Fruit fly (Drosophila melanogaster) whole organism, embryonic: Measurements from ENCODE around the gene CG13891.

Experiments used
- B-H1 ChIP-seq: fragments of 200-800 bp; sonication (Bioruptor generic); IDR thresholded peaks from 3 replicates; pipeline ENCODE4 v1.3.6; 2022; ENCODE audit warnings: missing biosample characterization, missing genetic modification characterization
- CG11398 ChIP-seq: fragments of 200-800 bp; sonication (Bioruptor generic); optimal IDR thresholded peaks from 2 replicates; lab custom pipeline; 2016; ENCODE audit warnings: missing biosample characterization, missing genetic modification characterization
- CG14860 ChIP-seq: fragments of 200-800 bp; sonication (Bioruptor generic); IDR thresholded peaks from 3 replicates; pipeline ENCODE4 v1.3.6; 2022; ENCODE audit warnings: missing biosample characterization, missing genetic modification characterization; ENCODE audit not compliant: partially characterized antibody
- CG15269 ChIP-seq: fragments of 200-800 bp; sonication (Bioruptor generic); optimal IDR thresholded peaks from 2 replicates; lab custom pipeline; 2018; ENCODE audit warnings: missing biosample characterization, mild to moderate bottlenecking, missing genetic modification characterization, moderate library complexity
- CG15514 ChIP-seq: fragments of 200-800 bp; sonication (Bioruptor generic); optimal IDR thresholded peaks from 3 replicates; lab custom pipeline; 2017; ENCODE audit warnings: missing biosample characterization, missing genetic modification characterization, mild to moderate bottlenecking, moderate library complexity, missing genetic modification reagents
- CG17186 ChIP-seq: fragments of 200-800 bp; sonication (Bioruptor generic); optimal IDR thresholded peaks from 3 replicates; lab custom pipeline; 2017; ENCODE audit warnings: missing biosample characterization, missing genetic modification reagents, missing genetic modification characterization
- CG6791 ChIP-seq: fragments of 200-800 bp; sonication (Bioruptor generic); IDR thresholded peaks from 3 replicates; pipeline ENCODE4 v1.3.6; 2022; ENCODE audit warnings: missing biosample characterization, missing genetic modification characterization; ENCODE audit not compliant: partially characterized antibody
- CG7372 ChIP-seq: fragments of 200-800 bp; sonication (Bioruptor generic); IDR thresholded peaks from 2 replicates; pipeline ENCODE4 v1.3.6; 2022; ENCODE audit warnings: missing biosample characterization, missing genetic modification characterization
- Gsc ChIP-seq: fragments of 200-800 bp; sonication (Bioruptor generic); IDR thresholded peaks from 2 replicates; pipeline ENCODE4 v1.3.6; 2022; ENCODE audit warnings: missing biosample characterization, missing genetic modification characterization
- Med ChIP-seq: fragments of 200-800 bp; sonication (Bioruptor generic); peaks from one replicate; lab custom pipeline; 2016; ENCODE audit warnings: missing biosample characterization, missing genetic modification characterization, mild to moderate bottlenecking, inconsistent platforms, moderate library complexity
- Meics ChIP-seq: fragments of 200-800 bp; sonication (Bioruptor generic); optimal IDR thresholded peaks from 2 replicates; lab custom pipeline; 2017; ENCODE audit warnings: missing biosample characterization, mild to moderate bottlenecking, missing genetic modification characterization
- Nf-YC ChIP-seq: fragments of 200-800 bp; optimal IDR thresholded peaks from 3 replicates; lab custom pipeline; 2019; ENCODE audit warnings: missing biosample characterization, mild to moderate bottlenecking, missing genetic modification characterization, moderate library complexity
- Oli ChIP-seq: fragments of 200-800 bp; sonication (Bioruptor generic); optimal IDR thresholded peaks from 2 replicates; lab custom pipeline; 2018; ENCODE audit warnings: missing biosample characterization, mild to moderate bottlenecking, missing genetic modification characterization, moderate library complexity
- Pdp1 ChIP-seq, 2 experiments: fragments of 200-800 bp; sonication (Bioruptor generic); optimal IDR thresholded peaks; 3 replicates each; lab custom pipeline; 2016; ENCODE audit warnings: missing biosample characterization in 2 of 2, missing genetic modification characterization in 2 of 2, mild to moderate bottlenecking in 1 of 2, moderate library complexity in 1 of 2
- Sry-δ ChIP-seq: fragments of 200-800 bp; sonication (Bioruptor generic); optimal IDR thresholded peaks from 2 replicates; lab custom pipeline; 2016; ENCODE audit warnings: missing biosample characterization, missing genetic modification characterization
- bbx ChIP-seq: fragments of 200-800 bp; sonication (Bioruptor generic); IDR thresholded peaks from 2 replicates; pipeline ENCODE4 v1.3.6; 2022; ENCODE audit warnings: missing biosample characterization, missing genetic modification characterization; ENCODE audit not compliant: partially characterized antibody
- bcd ChIP-seq: fragments of 200-800 bp; sonication (Bioruptor generic); optimal IDR thresholded peaks from 2 replicates; lab custom pipeline; 2017; ENCODE audit warnings: missing biosample characterization, mild to moderate bottlenecking, missing genetic modification characterization
- bigmax ChIP-seq: fragments of 200-800 bp; sonication (Bioruptor generic); optimal IDR thresholded peaks from 2 replicates; lab custom pipeline; 2018; ENCODE audit warnings: missing biosample characterization, mild to moderate bottlenecking, missing genetic modification characterization
- dpn ChIP-seq, 2 experiments: fragments of 200-800 bp; sonication (Bioruptor generic); optimal IDR thresholded peaks; 3 replicates each; lab custom pipeline; 2016; ENCODE audit warnings: missing biosample characterization in 2 of 2, missing genetic modification characterization in 2 of 2
- fd96Cb ChIP-seq: fragments of 200-800 bp; sonication (Bioruptor generic); optimal IDR thresholded peaks from 2 replicates; lab custom pipeline; 2018; ENCODE audit warnings: missing biosample characterization, mild to moderate bottlenecking, missing genetic modification characterization, moderate library complexity
- ftz-f1 ChIP-seq: fragments of 200-800 bp; sonication (Bioruptor generic); optimal IDR thresholded peaks from 2 replicates; lab custom pipeline; 2016; ENCODE audit warnings: missing biosample characterization, missing genetic modification characterization
- gce ChIP-seq: fragments of 200-800 bp; sonication (Bioruptor generic); IDR thresholded peaks from 3 replicates; pipeline ENCODE4 v1.3.6; 2022; ENCODE audit warnings: missing biosample characterization, missing genetic modification characterization
- gem ChIP-seq: fragments of 200-800 bp; sonication (Bioruptor generic); optimal IDR thresholded peaks from 2 replicates; lab custom pipeline; 2019; ENCODE audit warnings: missing biosample characterization, mild to moderate bottlenecking, missing genetic modification characterization, moderate library complexity
- grau ChIP-seq: fragments of 200-800 bp; optimal IDR thresholded peaks from 3 replicates; lab custom pipeline; 2019; ENCODE audit warnings: missing biosample characterization, mild to moderate bottlenecking, missing genetic modification characterization, moderate library complexity
- ind ChIP-seq: fragments of 200-800 bp; sonication (Bioruptor generic); optimal IDR thresholded peaks from 3 replicates; lab custom pipeline; 2016; ENCODE audit warnings: missing biosample characterization, missing genetic modification characterization
- klu ChIP-seq: fragments of 200-800 bp; sonication (Bioruptor generic); IDR thresholded peaks from 2 replicates; pipeline ENCODE4 v1.3.6; 2022; ENCODE audit warnings: missing biosample characterization, missing genetic modification characterization
- onecut ChIP-seq: fragments of 200-800 bp; sonication (Bioruptor generic); IDR thresholded peaks from 2 replicates; pipeline ENCODE4 v1.3.6; 2022; ENCODE audit warnings: missing biosample characterization, missing genetic modification characterization
- pfk ChIP-seq: fragments of 200-800 bp; sonication (Bioruptor generic); optimal IDR thresholded peaks from 2 replicates; lab custom pipeline; 2018; ENCODE audit warnings: missing biosample characterization, mild to moderate bottlenecking, missing genetic modification characterization, moderate library complexity
- pros ChIP-seq: fragments of 200-800 bp; sonication (Bioruptor generic); optimal IDR thresholded peaks from 3 replicates; lab custom pipeline; 2019; ENCODE audit warnings: missing biosample characterization, mild to moderate bottlenecking, missing genetic modification characterization, moderate library complexity
- ro ChIP-seq: fragments of 200-800 bp; sonication (Bioruptor generic); IDR thresholded peaks from 2 replicates; pipeline ENCODE4 v1.3.6; 2022; ENCODE audit warnings: missing biosample characterization, missing genetic modification characterization
- sd ChIP-seq: fragments of 200-800 bp; sonication (Bioruptor generic); optimal IDR thresholded peaks from 3 replicates; lab custom pipeline; 2018; ENCODE audit warnings: missing biosample characterization, mild to moderate bottlenecking, missing genetic modification characterization, moderate library complexity
- sens-2 ChIP-seq: fragments of 200-800 bp; sonication (Bioruptor generic); IDR thresholded peaks from 2 replicates; pipeline ENCODE4 v1.3.6; 2022; ENCODE audit warnings: missing biosample characterization, missing genetic modification characterization
- sisA ChIP-seq: fragments of 200-800 bp; sonication (Bioruptor generic); IDR thresholded peaks from 2 replicates; pipeline ENCODE4 v1.3.6; 2022; ENCODE audit warnings: missing biosample characterization, missing genetic modification characterization
- sr ChIP-seq: fragments of 200-800 bp; sonication (Bioruptor generic); IDR thresholded peaks from 3 replicates; pipeline ENCODE4 v1.3.6; 2022; ENCODE audit warnings: missing biosample characterization, missing genetic modification characterization
- tap ChIP-seq: fragments of 200-800 bp; optimal IDR thresholded peaks from 3 replicates; lab custom pipeline; 2019; ENCODE audit warnings: missing biosample characterization, mild to moderate bottlenecking, missing genetic modification characterization, moderate library complexity
- tna ChIP-seq: fragments of 200-800 bp; sonication (Bioruptor generic); IDR thresholded peaks from 2 replicates; pipeline ENCODE4 v1.3.6; 2022; ENCODE audit warnings: missing biosample characterization, missing genetic modification characterization; ENCODE audit not compliant: partially characterized antibody
- zen2 ChIP-seq: fragments of 200-800 bp; sonication (Bioruptor generic); IDR thresholded peaks from 3 replicates; pipeline ENCODE4 v1.3.6; 2022; ENCODE audit warnings: missing biosample characterization, missing genetic modification characterization; ENCODE audit not compliant: partially characterized antibody

CG13891 gene

dm6 chr3L:454802-455579, 21.3 kb upstream of the CG13891 start (continued):
- peak; percentile 6 for TF ChIP-seq CG15269
- peak; percentile 86 for TF ChIP-seq ftz-f1 (GFP tag; lab: Kevin White, UChicago)
- TF ChIP-seq fd96Cb (tag; lab: Kevin White, UChicago), result no peak
- peak in 1 of 2 experiments; percentile 61 for TF ChIP-seq Pdp1 (GFP tag; optimal IDR thresholded peaks at IDR 0.05; lab: Kevin White, UChicago)
- no peak for TF ChIP-seq CG15514
- TF ChIP-seq pfk, result no peak
- TF ChIP-seq CG7372 (GFP tag; lab: Robert Waterston, UW), result no peak
- no peak for TF ChIP-seq Oli
- TF ChIP-seq Med (GFP tag; lab: Kevin White, UChicago), result peak; percentile 20
- TF ChIP-seq Nf-YC (tag; lab: Kevin White, UChicago), result no peak
- no peak for TF ChIP-seq CG6791 (GFP tag; lab: Robert Waterston, UW)
- TF ChIP-seq klu (GFP tag; lab: Robert Waterston, UW), result no peak
- no peak for TF ChIP-seq onecut (GFP tag; lab: Robert Waterston, UW)
- TF ChIP-seq bigmax, result no peak
- TF ChIP-seq gce (GFP tag; lab: Robert Waterston, UW), result no peak
- no peak for TF ChIP-seq gem (tag; lab: Kevin White, UChicago)
- no peak for TF ChIP-seq Meics (GFP tag; lab: Kevin White, UChicago)
- peak; percentile 97 for TF ChIP-seq sd (tag; lab: Kevin White, UChicago)
- TF ChIP-seq grau (tag; lab: Kevin White, UChicago), result no peak
- TF ChIP-seq pros, result no peak
- TF ChIP-seq tna, result no peak
- no peak for TF ChIP-seq tap (tag; lab: Kevin White, UChicago)
- no peak for TF ChIP-seq dpn (GFP tag; optimal IDR thresholded peaks at IDR 0.05; lab: Kevin White, UChicago)
- no peak for TF ChIP-seq B-H1 (GFP tag; lab: Robert Waterston, UW)
- TF ChIP-seq sens-2 (GFP tag; lab: Robert Waterston, UW), result no peak
- no peak for TF ChIP-seq ro (GFP tag; lab: Robert Waterston, UW)
- no peak for TF ChIP-seq bbx (GFP tag; lab: Robert Waterston, UW)
- no peak for TF ChIP-seq Sry-δ (GFP tag; lab: Kevin White, UChicago)
- no peak for TF ChIP-seq CG14860 (GFP tag; lab: Robert Waterston, UW)
- no peak for TF ChIP-seq ind (GFP tag; lab: Kevin White, UChicago)
- TF ChIP-seq sr (GFP tag; lab: Robert Waterston, UW), result peak; percentile 97
- TF ChIP-seq sisA (GFP tag; lab: Robert Waterston, UW), result no peak
- no peak for TF ChIP-seq Gsc
- no peak for TF ChIP-seq CG11398
- no peak for TF ChIP-seq zen2 (GFP tag; lab: Robert Waterston, UW)
- TF ChIP-seq CG17186 (GFP tag; lab: Kevin White, UChicago), result no peak
- TF ChIP-seq bcd (GFP tag; lab: Kevin White, UChicago), result no peak
- TF ChIP-seq, all 482 proteins: peak for 21
